Fruit fly (Drosophila melanogaster): ENCODE results near the gene tmod.

DNA sequence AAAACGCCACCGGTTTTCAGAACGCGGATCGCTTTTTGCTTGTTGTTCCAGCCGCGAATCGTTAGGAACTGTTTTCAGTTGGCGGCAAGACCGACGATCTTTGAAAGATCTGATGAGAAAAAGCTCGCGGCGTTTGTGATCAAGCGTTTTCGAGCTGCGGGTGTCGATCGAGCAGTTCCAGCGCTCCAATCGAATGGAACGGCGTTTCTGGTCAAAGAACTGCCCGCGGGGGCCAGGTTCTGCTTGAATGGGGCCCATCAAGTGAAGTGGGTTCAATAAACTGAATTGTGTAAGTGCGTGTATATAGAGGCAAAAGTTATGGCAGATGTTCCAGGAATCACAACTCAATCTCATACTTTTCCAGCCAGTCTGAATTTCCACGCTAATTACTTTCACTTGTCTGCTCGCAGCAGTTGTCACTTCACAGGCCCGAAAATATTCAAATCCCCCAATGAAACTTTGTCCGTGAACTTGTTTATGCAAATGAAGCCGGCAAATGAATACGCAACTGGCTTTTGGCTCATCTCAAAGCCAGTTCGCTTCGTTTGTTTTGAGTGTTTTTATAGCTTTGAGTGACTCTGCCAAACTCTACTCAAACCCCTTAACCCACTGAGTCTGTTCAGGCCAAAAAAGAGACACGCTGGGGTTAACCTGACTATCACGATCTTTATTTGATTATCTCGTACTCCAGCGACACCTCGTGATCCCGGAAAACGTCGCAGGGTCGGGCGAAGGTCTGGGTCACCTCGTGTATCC, 36.1 kb upstream of the tmod start, which contains the start of gene PH4alphaMP:
- TF ChIP-seq CG10348 (GFP tag; IDR thresholded peaks at IDR 0.05) (no peak), rn (GFP tag; IDR thresholded peaks at IDR 0.05) (no peak), CG34367 (tag; optimal IDR thresholded peaks at IDR 0.05) (no peak), CG9948 (tag; optimal IDR thresholded peaks at IDR 0.05) (no peak), gl (tag; optimal IDR thresholded peaks at IDR 0.05) (no peak)

Data from whole organism, pupa.